Fruit fly (Drosophila melanogaster): Measurements from ENCODE around the gene Rh4.

Gene Rh4

dm6 chr3L:16862958-16863357 is 641 bp upstream of the Rh4 start, which contains the start of gene CG9951:
CG9951 (plus strand) TSS chr3L:16863164.
- TF ChIP-seq Sin3A (optimal IDR thresholded peaks at IDR 0.05) (no peak), h (optimal IDR thresholded peaks at IDR 0.05) (no peak), insv (optimal IDR thresholded peaks at IDR 0.05) (no peak), ttk (optimal IDR thresholded peaks at IDR 0.05) (no peak), Myc (optimal IDR thresholded peaks at IDR 0.05) (no peak)

DNA sequence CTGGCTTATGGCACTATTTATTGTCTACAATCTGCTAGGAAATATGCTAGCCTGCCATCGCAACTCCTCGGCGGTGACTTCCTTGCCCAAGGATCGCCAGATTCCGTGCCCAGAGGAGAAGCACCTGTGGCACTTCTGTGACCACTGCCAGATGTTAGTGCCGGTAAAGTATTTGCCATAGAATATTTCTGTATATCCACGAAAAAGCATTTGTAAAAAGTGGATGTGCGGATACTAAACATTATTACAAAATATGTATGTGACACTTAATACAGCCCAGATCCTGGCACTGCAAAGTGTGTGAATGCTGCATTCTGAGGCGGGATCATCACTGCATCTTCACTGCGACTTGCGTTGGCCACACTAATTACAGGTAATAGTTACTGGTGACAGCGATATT is 1.4 kb downstream of the Rh4 start:
- TF ChIP-seq insv (optimal IDR thresholded peaks at IDR 0.05) (no peak), Myc (optimal IDR thresholded peaks at IDR 0.05) (no peak), Sin3A (optimal IDR thresholded peaks at IDR 0.05) (no peak), h (optimal IDR thresholded peaks at IDR 0.05) (no peak), ttk (optimal IDR thresholded peaks at IDR 0.05) (no peak), psq (optimal IDR thresholded peaks at IDR 0.05) (no peak)

- TF ChIP-seq insv (optimal IDR thresholded peaks at IDR 0.05), result no peak
- TF ChIP-seq psq (optimal IDR thresholded peaks at IDR 0.05), result no peak
Measured at dm6 chr3L:16860322-16860721, 2.0 kb downstream of the Rh4 start, which contains the start of gene CG13029. CG13029 (plus strand) TSS chr3L:16860622.

DNA sequence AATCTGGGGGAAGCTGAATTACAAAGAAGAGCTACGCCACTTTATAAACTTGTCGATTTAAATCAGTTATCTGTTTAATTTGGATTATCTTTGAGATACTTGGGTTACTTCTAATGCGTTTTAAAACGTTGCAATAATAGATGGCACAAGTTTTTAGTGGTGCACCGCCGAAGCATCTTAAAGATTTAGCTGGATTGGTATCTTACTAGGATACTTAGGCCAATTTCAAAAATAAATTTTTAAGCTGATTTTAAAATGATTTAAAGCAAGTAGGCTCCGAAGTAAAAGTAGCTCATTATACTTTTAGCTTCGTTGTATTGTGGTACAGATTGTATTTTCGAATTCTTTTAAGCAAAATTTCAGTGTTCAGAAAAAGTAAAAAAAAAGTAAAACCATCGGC is 3.5 kb downstream of the Rh4 start, which contains the start of gene sinah:
sinah (plus strand) TSS at position 301 of the 400 bp plus-strand sequence.
- no peak for TF ChIP-seq psq (optimal IDR thresholded peaks at IDR 0.05)
- no peak for TF ChIP-seq insv (optimal IDR thresholded peaks at IDR 0.05)
- no peak for TF ChIP-seq ttk (optimal IDR thresholded peaks at IDR 0.05)
- no peak for TF ChIP-seq Myc (optimal IDR thresholded peaks at IDR 0.05)
- TF ChIP-seq Sin3A (optimal IDR thresholded peaks at IDR 0.05), result no peak
- no peak for TF ChIP-seq h (optimal IDR thresholded peaks at IDR 0.05)

- TF ChIP-seq psq (optimal IDR thresholded peaks at IDR 0.05) (no peak), h (optimal IDR thresholded peaks at IDR 0.05) (no peak), Myc (optimal IDR thresholded peaks at IDR 0.05) (no peak), insv (optimal IDR thresholded peaks at IDR 0.05) (no peak), Sin3A (optimal IDR thresholded peaks at IDR 0.05) (no peak), ttk (optimal IDR thresholded peaks at IDR 0.05) (no peak)
Measured at dm6 chr3L:16855287-16855686, 7.0 kb downstream of the Rh4 start.

DNA sequence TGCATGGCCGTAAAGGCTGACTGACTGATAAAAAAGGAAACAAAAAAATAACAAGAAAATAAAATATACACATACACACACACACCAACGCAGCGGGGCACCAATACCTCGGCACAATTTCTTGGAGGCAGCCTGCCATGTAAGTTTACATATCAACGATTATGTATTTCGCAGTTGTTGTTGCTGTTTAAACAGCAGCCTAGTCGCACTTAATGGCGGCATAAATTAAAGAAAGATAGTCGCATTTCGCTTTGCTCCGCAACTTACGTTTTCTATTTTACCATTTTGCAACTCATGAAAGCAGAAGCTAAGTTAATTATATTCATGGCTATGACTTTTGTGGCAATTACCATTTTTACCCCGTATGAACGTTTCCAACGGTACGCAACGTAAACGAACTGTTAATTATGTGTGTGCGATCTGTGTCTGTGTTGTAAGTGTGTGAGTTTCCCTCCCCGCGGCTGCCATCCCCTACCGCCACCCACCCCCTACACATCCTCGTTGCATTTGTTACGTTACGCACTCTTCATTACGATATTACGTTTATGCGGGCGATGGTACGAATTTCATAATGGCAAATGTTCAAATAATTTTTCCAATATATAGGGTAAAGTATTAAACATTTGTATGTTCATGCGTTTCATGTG is 7.8 kb downstream of the Rh4 start:
- no peak for TF ChIP-seq h (optimal IDR thresholded peaks at IDR 0.05)
- no peak for TF ChIP-seq Myc (optimal IDR thresholded peaks at IDR 0.05)
- no peak for TF ChIP-seq ttk (optimal IDR thresholded peaks at IDR 0.05)
- TF ChIP-seq Sin3A (optimal IDR thresholded peaks at IDR 0.05), result no peak
- no peak for TF ChIP-seq insv (optimal IDR thresholded peaks at IDR 0.05)
- TF ChIP-seq psq (optimal IDR thresholded peaks at IDR 0.05), result no peak

DNA sequence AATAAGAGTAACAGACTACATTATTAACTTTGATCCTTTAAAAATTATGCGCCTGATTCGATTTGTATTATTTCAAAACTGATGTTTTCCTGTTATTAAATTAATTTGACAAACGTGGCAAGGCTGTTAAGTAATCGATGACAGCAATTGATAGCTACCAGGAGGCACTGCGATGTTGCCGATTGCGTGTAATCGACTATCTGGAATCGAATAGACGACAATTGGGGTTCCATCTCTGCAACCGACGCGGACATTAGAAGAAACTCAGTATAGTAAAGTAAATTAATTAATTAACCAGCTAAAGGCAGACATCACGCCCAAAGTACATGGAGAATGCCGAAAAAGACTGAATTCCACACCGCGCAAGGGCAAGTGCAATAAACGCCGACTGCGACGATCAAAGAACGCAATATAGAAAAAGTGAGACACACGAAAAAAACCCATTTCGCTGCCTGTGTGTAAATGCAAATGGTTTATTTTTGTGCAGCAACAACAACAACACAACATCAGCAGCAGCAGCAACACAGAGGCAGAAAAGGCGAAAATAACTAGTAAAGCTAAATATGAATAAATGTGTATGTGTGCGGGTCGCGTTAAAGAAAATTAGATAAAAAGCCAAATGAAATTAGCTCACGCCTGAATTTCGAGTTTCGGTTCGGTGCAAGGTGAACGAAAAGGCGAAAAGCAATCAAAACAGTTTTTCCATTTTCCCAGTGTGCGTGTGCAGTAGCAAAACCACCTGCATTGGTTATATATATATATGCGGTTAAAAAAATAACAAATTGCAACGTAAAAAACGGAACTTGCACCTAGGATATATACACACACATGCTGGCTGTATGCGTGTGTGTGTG is 8.6 kb downstream of the Rh4 start, which contains the start of gene sina:
sina (plus strand) TSS at position 219 of the 854 bp plus-strand sequence.
- TF ChIP-seq Myc (optimal IDR thresholded peaks at IDR 0.05), result no peak
- TF ChIP-seq insv (optimal IDR thresholded peaks at IDR 0.05), result no peak
- TF ChIP-seq h (optimal IDR thresholded peaks at IDR 0.05), result no peak
- TF ChIP-seq ttk (optimal IDR thresholded peaks at IDR 0.05), result no peak
- TF ChIP-seq psq (optimal IDR thresholded peaks at IDR 0.05), result no peak
- TF ChIP-seq Sin3A (optimal IDR thresholded peaks at IDR 0.05), result no peak

dm6 chr3L:16851566-16851965 is 10.8 kb downstream of the Rh4 start:
- TF ChIP-seq ttk (optimal IDR thresholded peaks at IDR 0.05) (no peak), psq (optimal IDR thresholded peaks at IDR 0.05) (no peak)

dm6 chr3L:16845607-16846277 is 16.6 kb downstream of the Rh4 start, which contains the start of gene CG32161:
CG32161 (plus strand) TSS chr3L:16846227.
- TF ChIP-seq Myc (optimal IDR thresholded peaks at IDR 0.05), result no peak
- TF ChIP-seq Sin3A (optimal IDR thresholded peaks at IDR 0.05), result no peak
- no peak for TF ChIP-seq psq (optimal IDR thresholded peaks at IDR 0.05)
- TF ChIP-seq insv (optimal IDR thresholded peaks at IDR 0.05), result no peak
- TF ChIP-seq h (optimal IDR thresholded peaks at IDR 0.05), result no peak
- no peak for TF ChIP-seq ttk (optimal IDR thresholded peaks at IDR 0.05)

DNA sequence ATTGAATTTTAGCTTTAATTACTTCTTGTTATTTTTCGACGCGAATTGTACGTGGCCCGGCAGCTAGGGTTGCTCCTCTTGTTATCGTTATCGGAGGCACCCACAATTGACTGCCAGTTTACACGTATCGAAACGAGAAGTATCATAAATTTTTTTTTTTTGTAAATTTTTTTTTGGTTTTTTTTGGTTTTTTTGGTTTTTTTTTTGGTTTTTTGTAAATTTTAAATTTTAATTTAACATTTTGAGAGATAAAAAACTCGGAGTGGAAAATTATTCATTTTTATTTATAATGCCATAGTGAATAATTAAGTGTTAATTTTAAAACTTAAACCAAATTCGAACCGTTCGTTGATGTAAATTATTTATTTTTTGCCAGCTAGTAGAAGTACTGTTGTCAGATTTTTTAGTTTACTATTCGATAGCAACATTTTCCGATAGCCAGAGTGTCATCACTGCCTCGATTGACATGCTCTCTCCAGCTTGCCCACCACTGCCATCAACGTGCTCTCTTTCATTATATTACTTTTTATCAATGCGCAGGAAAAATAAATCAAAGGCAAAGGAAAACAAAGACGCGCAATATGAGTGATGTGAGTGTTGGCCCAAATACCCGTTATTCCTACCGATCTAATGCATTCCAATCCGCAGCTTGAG is 17.3 kb downstream of the Rh4 start, which contains the start of the genes kud and Zcchc7:
kud (minus strand) TSS at position 72 of the 654 bp plus-strand sequence.
Zcchc7 (plus strand) TSS at position 467 of the 654 bp plus-strand sequence.
- no peak for TF ChIP-seq Myc (optimal IDR thresholded peaks at IDR 0.05)
- no peak for TF ChIP-seq ttk (optimal IDR thresholded peaks at IDR 0.05)
- TF ChIP-seq h (optimal IDR thresholded peaks at IDR 0.05), result no peak
- TF ChIP-seq insv (optimal IDR thresholded peaks at IDR 0.05), result no peak
- TF ChIP-seq Sin3A (optimal IDR thresholded peaks at IDR 0.05), result no peak
- TF ChIP-seq psq (optimal IDR thresholded peaks at IDR 0.05), result no peak

dm6 chr3L:16842952-16843351 is 19.4 kb downstream of the Rh4 start:
- TF ChIP-seq insv (optimal IDR thresholded peaks at IDR 0.05), result no peak
- no peak for TF ChIP-seq h (optimal IDR thresholded peaks at IDR 0.05)
- no peak for TF ChIP-seq psq (optimal IDR thresholded peaks at IDR 0.05)
- no peak for TF ChIP-seq ttk (optimal IDR thresholded peaks at IDR 0.05)
- TF ChIP-seq Sin3A (optimal IDR thresholded peaks at IDR 0.05), result no peak
- TF ChIP-seq Myc (optimal IDR thresholded peaks at IDR 0.05), result no peak

All from Kc167 (cell line).